Worm (Caenorhabditis elegans): ENCODE measurements around the gene F53F4.15.
A peak's percentile ranks its signal among the peaks of the same experiment; 100 is the strongest.

Gene F53F4.15

DNA sequence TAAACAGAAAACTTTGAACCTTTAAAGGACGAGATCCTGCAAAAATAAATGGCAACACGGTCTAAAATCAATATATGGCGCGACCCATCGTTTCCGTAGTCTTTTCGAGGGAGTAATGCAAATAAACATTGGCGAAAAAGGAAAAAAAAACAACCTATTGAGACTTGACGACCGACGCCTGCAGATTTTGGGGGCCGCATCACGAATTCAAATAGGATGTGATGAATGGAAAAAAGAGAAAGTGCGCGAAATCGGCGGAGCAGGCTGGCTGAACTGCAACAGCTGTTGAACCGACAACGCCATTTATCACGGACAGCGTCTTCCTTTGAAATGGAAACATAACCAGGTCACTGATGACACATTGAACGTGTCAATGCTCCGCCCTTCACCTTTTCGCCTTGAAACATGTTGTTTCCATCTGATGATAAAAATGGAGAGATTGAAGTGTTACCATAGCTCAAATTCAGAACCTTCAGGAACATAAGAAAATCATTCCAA, 37.1 kb downstream of the F53F4.15 start (continued):
- no peak for TF ChIP-seq ceh-88 (GFP tag; IDR thresholded peaks at IDR 0.05)
- no peak for TF ChIP-seq ets-5 (GFP tag; IDR thresholded peaks at IDR 0.05)
- no peak for TF ChIP-seq F16B12.6 (tag; optimal IDR thresholded peaks at IDR 0.05)
- TF ChIP-seq rnt-1 (tag; optimal IDR thresholded peaks at IDR 0.05) = peak; percentile 76
- no peak for TF ChIP-seq ceh-82 (tag; optimal IDR thresholded peaks at IDR 0.05)
- TF ChIP-seq swsn-7 (tag; optimal IDR thresholded peaks at IDR 0.05) = no peak
- no peak for TF ChIP-seq unc-30 (tag; optimal IDR thresholded peaks at IDR 0.05)
- TF ChIP-seq jun-1 (tag; optimal IDR thresholded peaks at IDR 0.05) = no peak

DNA sequence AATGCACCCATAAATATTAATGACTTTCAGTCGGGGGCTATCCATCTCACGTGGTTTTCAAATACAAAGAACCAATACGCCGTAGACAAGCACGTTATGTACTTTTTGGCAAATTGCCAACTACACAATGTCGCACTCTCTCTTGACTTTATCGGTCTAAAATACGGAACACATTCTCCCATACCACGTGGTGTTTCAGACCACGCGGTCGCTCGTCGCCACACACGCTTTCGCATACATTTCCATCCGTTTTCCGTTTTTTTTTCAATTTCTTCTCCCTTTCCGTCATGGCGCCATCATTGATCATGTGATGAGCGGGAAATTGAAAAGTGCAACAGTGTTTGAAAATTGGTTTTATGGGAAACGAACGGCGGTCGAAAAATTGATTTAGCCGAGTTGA, 37.8 kb downstream of the F53F4.15 start:
- peak; percentile 38 for TF ChIP-seq unc-86 (tag; optimal IDR thresholded peaks at IDR 0.05)
- peak; percentile 69 for TF ChIP-seq swsn-7 (tag; optimal IDR thresholded peaks at IDR 0.05)
- peak in 1 of 2 experiments; percentile 99 for TF ChIP-seq mdl-1 (tag; optimal IDR thresholded peaks at IDR 0.05)
- TF ChIP-seq lin-14 (GFP tag; optimal IDR thresholded peaks at IDR 0.05) = peak; percentile 99
- peak; percentile 59 for TF ChIP-seq ceh-88 (GFP tag; IDR thresholded peaks at IDR 0.05)
- no peak for TF ChIP-seq unc-62 (GFP tag; optimal IDR thresholded peaks at IDR 0.05)
- TF ChIP-seq lin-35 (GFP tag; optimal IDR thresholded peaks at IDR 0.05) = peak; percentile 49 to 90
- TF ChIP-seq sup-37 (GFP tag; optimal IDR thresholded peaks at IDR 0.05) = no peak
- peak; percentile 91 for TF ChIP-seq nhr-19 (GFP tag; conservative IDR thresholded peaks at IDR 0.05)
- peak; percentile 22; the same call in 1 of the 2 replicates for TF ChIP-seq isw-1 (GFP tag; IDR thresholded peaks at IDR 0.05)
- peak; percentile 72 for TF ChIP-seq fkh-8 (tag; optimal IDR thresholded peaks at IDR 0.05)
- TF ChIP-seq ztf-11 (tag; optimal IDR thresholded peaks at IDR 0.05) = peak in 1 of 2 experiments; percentile 68
- no peak for TF ChIP-seq F16B12.6 (tag; optimal IDR thresholded peaks at IDR 0.05)
- peak; percentile 63 for TF ChIP-seq hpl-2 (GFP tag; optimal IDR thresholded peaks at IDR 0.05)
- peak; percentile 82 for TF ChIP-seq jun-1 (tag; optimal IDR thresholded peaks at IDR 0.05)
- TF ChIP-seq lin-15B (tag; optimal IDR thresholded peaks at IDR 0.05) = no peak
- TF ChIP-seq nhr-90 (tag; optimal IDR thresholded peaks at IDR 0.05; ENCODE audit: poor library complexity) = peak; percentile 94
- TF ChIP-seq fos-1 (tag; optimal IDR thresholded peaks at IDR 0.05) = peak; percentile 17
- TF ChIP-seq C34B4.2 (tag; optimal IDR thresholded peaks at IDR 0.05) = no peak
- TF ChIP-seq ceh-8 (GFP tag; optimal IDR thresholded peaks at IDR 0.05) = no peak
- TF ChIP-seq fkh-4 (tag; optimal IDR thresholded peaks at IDR 0.05; ENCODE audit: borderline replicate concordance) = no peak
- peak; percentile 57 for TF ChIP-seq xbp-1 (tag; optimal IDR thresholded peaks at IDR 0.05)
- TF ChIP-seq mep-1 (tag; optimal IDR thresholded peaks at IDR 0.05) = peak; percentile 83
- peak; percentile 52 for TF ChIP-seq egl-13 (tag; optimal IDR thresholded peaks at IDR 0.05)
- TF ChIP-seq hlh-17 (GFP tag; optimal IDR thresholded peaks at IDR 0.05; ENCODE audit: borderline replicate concordance) = no peak
- TF ChIP-seq hlh-4 (tag; optimal IDR thresholded peaks at IDR 0.05) = no peak
- peak; percentile 6 for TF ChIP-seq zip-4 (GFP tag; optimal IDR thresholded peaks at IDR 0.05)
- TF ChIP-seq nhr-47 (tag; optimal IDR thresholded peaks at IDR 0.05) = peak; percentile 91
- TF ChIP-seq grh-1 (GFP tag; IDR thresholded peaks at IDR 0.05) = peak; percentile 83
- peak; percentile 48 for TF ChIP-seq snpc-4 (tag; optimal IDR thresholded peaks at IDR 0.05)
- no peak for TF ChIP-seq pqm-1 (tag; optimal IDR thresholded peaks at IDR 0.05)
- peak; percentile 58 for TF ChIP-seq C04F5.9 (tag; optimal IDR thresholded peaks at IDR 0.05)
- TF ChIP-seq mab-9 (GFP tag; IDR thresholded peaks at IDR 0.05) = peak; percentile 62
- peak; percentile 70 for TF ChIP-seq skn-1 (tag; optimal IDR thresholded peaks at IDR 0.05)
- no peak for TF ChIP-seq nhr-12 (tag; optimal IDR thresholded peaks at IDR 0.05)
- no peak for TF ChIP-seq fkh-10 (GFP tag; optimal IDR thresholded peaks at IDR 0.05)
- TF ChIP-seq nhr-77 (tag; optimal IDR thresholded peaks at IDR 0.05) = no peak
- TF ChIP-seq sptf-1 (tag; optimal IDR thresholded peaks at IDR 0.05) = no peak
- TF ChIP-seq ets-5 (GFP tag; IDR thresholded peaks at IDR 0.05) = no peak
- TF ChIP-seq lsy-2 (tag; optimal IDR thresholded peaks at IDR 0.05) = peak; percentile 69 to 72
- TF ChIP-seq irx-1 (tag; optimal IDR thresholded peaks at IDR 0.05) = peak; percentile 88
- TF ChIP-seq alr-1 (tag; optimal IDR thresholded peaks at IDR 0.05; ENCODE audit: borderline replicate concordance) = no peak
- TF ChIP-seq elt-3 (tag; optimal IDR thresholded peaks at IDR 0.05) = peak in 2 of 6 experiments; percentile 92
- TF ChIP-seq tlp-1 (tag; optimal IDR thresholded peaks at IDR 0.05) = no peak
- TF ChIP-seq sox-4 (tag; optimal IDR thresholded peaks at IDR 0.05) = peak; percentile 38
- no peak for TF ChIP-seq unc-98 (GFP tag; IDR thresholded peaks at IDR 0.05)
- peak; percentile 95 for TF ChIP-seq pax-3 (tag; optimal IDR thresholded peaks at IDR 0.05)

All from whole organism, L1 larva.